Worm (Caenorhabditis elegans): ENCODE data around the gene sphr-1.
A peak's percentile ranks its signal among the peaks of the same experiment; 100 is the strongest.

- TF ChIP-seq pha-4 (tag; optimal IDR thresholded peaks at IDR 0.05) (no peak), snpc-4 (tag; optimal IDR thresholded peaks at IDR 0.05) (no peak), elt-3 (tag; optimal IDR thresholded peaks at IDR 0.05) (no peak), mab-5 (tag; optimal IDR thresholded peaks at IDR 0.05) (no peak), nhr-28 (tag; optimal IDR thresholded peaks at IDR 0.05) (no peak), unc-120 (tag; optimal IDR thresholded peaks at IDR 0.05; ENCODE audit: poor library complexity, severe bottlenecking) (peak; percentile 55)
These were observed 52.0 kb downstream of the sphr-1 start, which contains the start of gene glo-4 for ce11 chrV:9243171-9243996.

Data from whole organism, mixed stage, embryonic.